Fruit fly (Drosophila melanogaster): ENCODE data around the gene Sfxn1-3.

Sfxn1-3 gene

dm6 chr3R:4428585-4429464 lies 50.4 kb downstream of the Sfxn1-3 start, which contains the start of gene srl (continued):
- TF ChIP-seq fd64A (GFP tag; optimal IDR thresholded peaks at IDR 0.05), result no peak
- TF ChIP-seq Dbx (GFP tag; IDR thresholded peaks at IDR 0.05), result peak; percentile 32; the same call in 2 of the 3 replicates
- peak; percentile 11 for TF ChIP-seq MTF-1 (GFP tag; optimal IDR thresholded peaks at IDR 0.05; ENCODE audit: borderline replicate concordance)
- no peak for TF ChIP-seq CG15011 (GFP tag; optimal IDR thresholded peaks at IDR 0.05)
- no peak for TF ChIP-seq Bteb2 (GFP tag; optimal IDR thresholded peaks at IDR 0.05)
- 0 out of 2 replicates have a peak, but pooled peaks have one; percentile 41 for TF ChIP-seq bbx (GFP tag; IDR thresholded peaks at IDR 0.05; ENCODE audit: partially characterized antibody)
- no peak for TF ChIP-seq dan (GFP tag; IDR thresholded peaks at IDR 0.05)
- no peak for TF ChIP-seq CG6813 (GFP tag; optimal IDR thresholded peaks at IDR 0.05)
- TF ChIP-seq row (GFP tag; IDR thresholded peaks at IDR 0.05), result peak; percentile 13; the same call in 1 of the 3 replicates
- TF ChIP-seq mirr (GFP tag; optimal IDR thresholded peaks at IDR 0.05), result no peak
- no peak for TF ChIP-seq Lpt (GFP tag; optimal IDR thresholded peaks at IDR 0.05)
- no peak for TF ChIP-seq gem (tag; optimal IDR thresholded peaks at IDR 0.05)
- TF ChIP-seq cwo (GFP tag; optimal IDR thresholded peaks at IDR 0.05), result peak; percentile 42
- no peak for TF ChIP-seq gsb-n (tag; optimal IDR thresholded peaks at IDR 0.05)
- TF ChIP-seq zf30C (GFP tag; optimal IDR thresholded peaks at IDR 0.05), result no peak
- TF ChIP-seq CG6272 (GFP tag; IDR thresholded peaks at IDR 0.05), result no peak
- TF ChIP-seq CG3065 (GFP tag; optimal IDR thresholded peaks at IDR 0.05), result no peak
- TF ChIP-seq CG6765 (GFP tag; optimal IDR thresholded peaks at IDR 0.05), result no peak
- TF ChIP-seq CG42726 (GFP tag; IDR thresholded peaks at IDR 0.05; ENCODE audit: partially characterized antibody), result 0 out of 2 replicates have a peak, but pooled peaks have one; percentile 10
- no peak for TF ChIP-seq sima (GFP tag; optimal IDR thresholded peaks at IDR 0.05)
- no peak for TF ChIP-seq insv (GFP tag; optimal IDR thresholded peaks at IDR 0.05)
- no peak for TF ChIP-seq CG32772 (GFP tag; IDR thresholded peaks at IDR 0.05)
- TF ChIP-seq CG8388 (GFP tag; optimal IDR thresholded peaks at IDR 0.05), result no peak
- no peak for TF ChIP-seq z (GFP tag; IDR thresholded peaks at IDR 0.05)
- no peak for TF ChIP-seq CG15601 (tag; optimal IDR thresholded peaks at IDR 0.05)
- no peak for TF ChIP-seq bcd (GFP tag; optimal IDR thresholded peaks at IDR 0.05)
- TF ChIP-seq amos (GFP tag; IDR thresholded peaks at IDR 0.05; ENCODE audit: partially characterized antibody), result peak; percentile 39; the same call in 1 of the 2 replicates
- no peak for TF ChIP-seq crc (GFP tag; optimal IDR thresholded peaks at IDR 0.05)
- TF ChIP-seq CG6683 (GFP tag; optimal IDR thresholded peaks at IDR 0.05), result no peak
- TF ChIP-seq CG13287 (GFP tag; IDR thresholded peaks at IDR 0.05; ENCODE audit: partially characterized antibody), result peak; percentile 52; the same call in 1 of the 2 replicates
- TF ChIP-seq en (GFP tag; optimal IDR thresholded peaks at IDR 0.05), result no peak
- TF ChIP-seq CG4404 (GFP tag; IDR thresholded peaks at IDR 0.05), result no peak
- TF ChIP-seq CG18262 (tag; optimal IDR thresholded peaks at IDR 0.05), result no peak
- no peak for TF ChIP-seq slbo (GFP tag; IDR thresholded peaks at IDR 0.05)
- no peak for TF ChIP-seq dmrt11E (tag; optimal IDR thresholded peaks at IDR 0.05)
- TF ChIP-seq Tbp (GFP tag; optimal IDR thresholded peaks at IDR 0.05), result peak; percentile 87
- TF ChIP-seq Med (GFP tag), result peak; percentile 86
- TF ChIP-seq toy (GFP tag; IDR thresholded peaks at IDR 0.05), result no peak
- no peak for TF ChIP-seq ERR (GFP tag; optimal IDR thresholded peaks at IDR 0.05)
- TF ChIP-seq Jarid2 (GFP tag; optimal IDR thresholded peaks at IDR 0.05), result no peak
- TF ChIP-seq inv (GFP tag; IDR thresholded peaks at IDR 0.05; ENCODE audit: partially characterized antibody), result no peak
- TF ChIP-seq E2f2 (GFP tag; IDR thresholded peaks at IDR 0.05), result peak; percentile 83
- TF ChIP-seq CG31224 (GFP tag; IDR thresholded peaks at IDR 0.05), result no peak
- no peak for TF ChIP-seq CG9437 (GFP tag; optimal IDR thresholded peaks at IDR 0.05)
- TF ChIP-seq Dip3 (GFP tag; optimal IDR thresholded peaks at IDR 0.05), result no peak
- TF ChIP-seq Atf3 (GFP tag; optimal IDR thresholded peaks at IDR 0.05), result no peak
- no peak for TF ChIP-seq Ada2b (GFP tag; IDR thresholded peaks at IDR 0.05)
- no peak for TF ChIP-seq CG4707 (GFP tag; optimal IDR thresholded peaks at IDR 0.05)
- TF ChIP-seq Hsf (GFP tag; optimal IDR thresholded peaks at IDR 0.05), result no peak
